Worm (Caenorhabditis elegans): ENCODE results near the gene Y66D12A.6.

The Y66D12A.6 gene

ce11 chrIII:11579380-11579779 lies 1.8 kb downstream of the Y66D12A.6 start:
- no peak for TF ChIP-seq unc-62 (GFP tag; optimal IDR thresholded peaks at IDR 0.05)

ce11 chrIII:11573921-11574320 lies 7.3 kb downstream of the Y66D12A.6 start, which contains the start of gene Y66D12A.8:
TSS of gene Y66D12A.8 (plus strand) at chrIII:11574221.
- no peak for TF ChIP-seq unc-62 (GFP tag; optimal IDR thresholded peaks at IDR 0.05)

- no peak for TF ChIP-seq unc-62 (GFP tag; optimal IDR thresholded peaks at IDR 0.05)
These were observed 13.4 kb downstream of the Y66D12A.6 start, which contains the start of gene psme-3 for ce11 chrIII:11567837-11568236. TSS of gene psme-3 (plus strand) at chrIII:11568137.

ce11 chrIII:11565602-11566001 lies 15.6 kb downstream of the Y66D12A.6 start, which contains the start of gene Y66D12A.10:
TSS of gene Y66D12A.10 (plus strand) at chrIII:11565874.
- no peak for TF ChIP-seq unc-62 (GFP tag; optimal IDR thresholded peaks at IDR 0.05)

DNA sequence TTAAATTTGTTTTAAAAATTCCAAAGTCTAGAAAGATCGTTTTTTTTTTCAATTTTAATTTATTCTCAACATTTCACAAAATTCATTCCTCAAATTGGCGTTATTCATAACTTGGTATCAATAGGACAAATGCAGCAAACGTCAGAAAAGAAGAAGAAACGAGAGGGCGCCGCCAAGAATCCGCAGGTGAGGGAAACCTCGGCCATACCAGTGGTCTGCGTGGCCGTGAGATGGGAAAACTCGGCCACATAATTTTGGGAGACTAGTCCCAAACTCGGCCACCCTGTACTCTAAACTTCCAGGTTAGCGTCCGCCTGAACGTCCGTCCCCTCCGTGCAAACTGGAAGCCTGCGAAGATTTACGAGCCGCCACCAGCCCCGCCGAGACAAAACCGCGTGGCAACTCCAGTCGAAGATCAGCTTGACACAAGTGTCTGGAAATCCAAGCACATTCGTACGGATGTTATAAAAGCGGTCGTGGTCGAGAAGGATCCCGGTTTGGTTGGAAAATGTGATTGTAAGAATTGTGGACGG lies 17.7 kb downstream of the Y66D12A.6 start, which contains the start of gene Y66D12A.11:
TSS of gene Y66D12A.11 (plus strand) at position 51 of the 533 bp plus-strand sequence.
- no peak for TF ChIP-seq unc-62 (GFP tag; optimal IDR thresholded peaks at IDR 0.05)

DNA sequence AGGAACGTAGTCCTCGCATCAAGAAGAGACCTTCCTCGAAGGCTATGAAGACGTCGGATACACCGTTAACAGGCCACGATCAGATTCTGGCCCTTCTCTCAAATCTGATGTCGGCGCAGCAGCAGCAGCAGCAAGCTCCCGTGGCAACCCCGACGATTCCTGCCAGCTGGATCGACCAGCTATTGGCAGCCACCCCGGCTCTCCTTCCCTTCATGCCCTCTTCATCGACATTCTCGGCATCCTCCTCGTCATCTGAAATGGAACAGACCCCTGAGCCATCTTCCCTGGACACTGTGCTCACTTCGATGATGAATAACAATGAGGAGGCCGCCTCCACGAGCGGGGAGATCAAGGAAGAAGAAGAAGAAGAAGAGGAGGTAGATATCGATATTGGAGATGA lies 19.6 kb downstream of the Y66D12A.6 start:
- no peak for TF ChIP-seq unc-62 (GFP tag; optimal IDR thresholded peaks at IDR 0.05)

ce11 chrIII:11560504-11561202 lies 20.5 kb downstream of the Y66D12A.6 start, which contains the start of gene ztf-29:
TSS of gene ztf-29 (plus strand) at chrIII:11561152.
- TF ChIP-seq unc-62 (GFP tag; optimal IDR thresholded peaks at IDR 0.05), result no peak

DNA sequence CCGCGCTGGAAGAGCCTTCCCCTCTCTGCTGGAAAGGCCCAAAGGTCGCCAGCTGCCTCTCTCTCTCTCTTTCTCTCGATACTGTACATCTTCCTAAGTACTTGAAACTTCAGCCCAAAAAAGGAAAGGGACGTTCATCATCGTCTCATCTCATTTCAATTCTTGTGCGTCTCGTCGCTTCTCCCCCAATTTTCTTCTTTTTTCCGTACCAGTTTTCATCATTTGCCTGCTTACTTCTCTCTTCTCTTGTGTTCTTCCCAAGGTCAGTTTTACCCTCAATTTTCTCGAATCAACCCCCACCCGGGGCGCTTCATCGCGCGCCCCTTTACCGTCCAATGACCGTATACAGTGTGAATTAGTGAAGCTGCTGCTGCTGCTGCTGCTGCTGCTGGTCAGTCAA lies 21.5 kb downstream of the Y66D12A.6 start:
- TF ChIP-seq unc-62 (GFP tag; optimal IDR thresholded peaks at IDR 0.05), result no peak

DNA sequence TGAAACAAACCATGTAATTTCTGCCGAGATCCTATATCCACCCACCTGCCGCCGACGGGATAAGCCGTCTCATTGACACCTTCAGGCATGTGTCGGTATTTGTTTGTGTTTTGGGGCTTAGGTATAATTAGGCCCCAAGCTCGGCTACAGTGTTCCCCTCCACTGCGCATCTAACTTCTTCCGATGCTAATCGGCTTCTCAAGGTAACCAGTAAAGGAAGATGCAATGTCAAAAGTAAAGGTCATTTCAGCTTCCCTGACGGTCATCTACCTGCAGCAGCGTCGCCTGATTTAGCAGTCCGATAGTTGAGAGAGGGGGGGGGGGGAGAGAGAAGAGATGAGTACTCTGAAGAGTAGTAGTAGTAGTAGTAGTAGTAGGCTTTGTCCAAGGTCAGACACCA lies 23.0 kb downstream of the Y66D12A.6 start:
- TF ChIP-seq unc-62 (GFP tag; optimal IDR thresholded peaks at IDR 0.05), result no peak

- no peak for TF ChIP-seq unc-62 (GFP tag; optimal IDR thresholded peaks at IDR 0.05)
These were observed 24.3 kb downstream of the Y66D12A.6 start for ce11 chrIII:11556860-11557259.

ce11 chrIII:11554701-11555111 lies 26.5 kb downstream of the Y66D12A.6 start:
- no peak for TF ChIP-seq unc-62 (GFP tag; optimal IDR thresholded peaks at IDR 0.05)

- TF ChIP-seq unc-62 (GFP tag; optimal IDR thresholded peaks at IDR 0.05), result no peak
These were observed 33.1 kb downstream of the Y66D12A.6 start, which contains the start of gene Y66D12A.13 for ce11 chrIII:11548070-11548469. TSS of gene Y66D12A.13 (plus strand) at chrIII:11548370.

ce11 chrIII:11544947-11545346 lies 36.3 kb downstream of the Y66D12A.6 start:
- TF ChIP-seq unc-62 (GFP tag; optimal IDR thresholded peaks at IDR 0.05), result no peak

DNA sequence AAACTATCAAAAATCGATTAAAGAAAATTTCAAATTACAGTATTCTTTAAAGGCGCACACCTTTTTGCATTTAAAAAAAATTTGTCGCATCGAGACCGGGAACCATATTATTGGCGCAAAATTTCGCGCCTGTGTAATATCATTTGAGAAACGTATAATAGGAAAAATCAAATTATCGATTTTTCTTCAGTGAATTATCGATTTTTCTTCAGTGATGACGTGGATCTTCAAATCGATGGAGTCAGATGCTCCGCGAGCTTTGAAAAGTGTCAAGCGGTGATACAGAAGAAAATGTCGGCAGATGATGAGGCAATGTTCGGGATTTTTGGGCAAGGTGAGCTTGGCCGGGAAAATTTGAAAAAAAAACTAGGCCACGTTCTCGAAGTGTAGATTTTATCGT lies 45.7 kb downstream of the Y66D12A.6 start:
- TF ChIP-seq unc-62 (GFP tag; optimal IDR thresholded peaks at IDR 0.05), result no peak

DNA sequence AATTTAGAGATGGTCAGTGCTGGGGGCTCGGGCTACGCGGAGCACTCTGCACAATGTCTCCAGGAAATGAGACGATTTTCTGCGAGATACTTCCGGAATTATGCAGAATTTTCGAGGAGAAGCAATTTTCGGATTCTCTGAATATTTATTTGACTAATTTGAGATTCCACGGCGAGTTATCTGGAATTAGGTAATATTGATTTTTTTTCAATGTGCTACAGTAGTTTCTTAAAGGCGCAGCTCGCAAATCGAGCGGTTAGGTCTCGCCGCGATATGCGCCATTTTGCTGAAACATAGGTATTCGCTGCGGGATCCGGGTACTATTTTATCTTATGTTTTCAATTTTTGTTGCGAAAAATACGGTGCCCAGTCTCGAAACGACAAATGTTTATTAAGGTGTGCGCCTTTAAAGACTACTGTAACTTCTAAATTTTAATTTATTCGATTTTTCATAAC lies 46.5 kb downstream of the Y66D12A.6 start, which contains the start of gene nrps-1:
TSS of gene nrps-1 (plus strand) at position 51 of the 456 bp plus-strand sequence.
- TF ChIP-seq unc-62 (GFP tag; optimal IDR thresholded peaks at IDR 0.05), result no peak

Data from whole organism, dauer.